Worm (Caenorhabditis elegans) whole organism, early embryonic: ENCODE results near the gene T04F8.7.

Experiments
- F13C5.2 ChIP-seq: sonication (generic microtip); optimal IDR thresholded peaks from 2 replicates; lab custom pipeline; 2017; ENCODE audit warnings: mild to moderate bottlenecking, missing genetic modification characterization, inconsistent platforms, missing compliant biosample characterization
- aly-1 ChIP-seq: sonication (generic microtip); optimal IDR thresholded peaks from 2 replicates; lab custom pipeline; 2016; ENCODE audit warnings: missing genetic modification characterization, missing compliant biosample characterization
- ama-1 ChIP-seq: fragments of 150-350 bp; optimal IDR thresholded peaks from 2 replicates; lab custom pipeline; 2014
- ceh-36 ChIP-seq: sonication (generic microtip); optimal IDR thresholded peaks from 2 replicates; lab custom pipeline; 2016; ENCODE audit warnings: missing genetic modification characterization, inconsistent platforms, missing compliant biosample characterization
- flt-1 ChIP-seq: fragments of 200-800 bp; sonication (Bioruptor generic); IDR thresholded peaks from 2 replicates; pipeline ENCODE4 v1.3.6; 2022; ENCODE audit warnings: missing genetic modification characterization, missing compliant biosample characterization
- hmbx-1 ChIP-seq: sonication (generic microtip); optimal IDR thresholded peaks from 2 replicates; lab custom pipeline; 2016; ENCODE audit warnings: mild to moderate bottlenecking, missing genetic modification characterization, missing compliant biosample characterization
- hmg-4 ChIP-seq: fragments of 200-800 bp; sonication (Bioruptor generic); optimal IDR thresholded peaks from 2 replicates; lab custom pipeline; 2018; ENCODE audit warnings: mild to moderate bottlenecking, missing genetic modification characterization, missing compliant biosample characterization
- hnd-1 ChIP-seq: sonication (generic microtip); optimal IDR thresholded peaks from 2 replicates; lab custom pipeline; 2016; ENCODE audit warnings: missing genetic modification characterization, missing compliant biosample characterization
- pes-1 ChIP-seq: fragments of 200-800 bp; sonication (Bioruptor generic); IDR thresholded peaks from 2 replicates; pipeline ENCODE4 v1.3.6; 2022; ENCODE audit warnings: missing genetic modification reagents, missing genetic modification characterization, missing compliant biosample characterization
- scrt-1 ChIP-seq: fragments of 200-800 bp; sonication (Bioruptor generic); IDR thresholded peaks from 2 replicates; pipeline ENCODE4 v1.3.6; 2022; ENCODE audit warnings: missing genetic modification characterization, missing compliant biosample characterization
- sea-1 ChIP-seq: fragments of 200-800 bp; sonication (Bioruptor generic); conservative IDR thresholded peaks from 2 replicates; pipeline ENCODE4 v1.3.6; 2022; ENCODE audit warnings: missing genetic modification characterization, missing compliant biosample characterization
- tbx-37 ChIP-seq: fragments of 200-800 bp; sonication (Bioruptor generic); conservative IDR thresholded peaks from 2 replicates; pipeline ENCODE4 v1.3.6; 2022; ENCODE audit warnings: missing genetic modification reagents, missing genetic modification characterization, missing compliant biosample characterization

DNA sequence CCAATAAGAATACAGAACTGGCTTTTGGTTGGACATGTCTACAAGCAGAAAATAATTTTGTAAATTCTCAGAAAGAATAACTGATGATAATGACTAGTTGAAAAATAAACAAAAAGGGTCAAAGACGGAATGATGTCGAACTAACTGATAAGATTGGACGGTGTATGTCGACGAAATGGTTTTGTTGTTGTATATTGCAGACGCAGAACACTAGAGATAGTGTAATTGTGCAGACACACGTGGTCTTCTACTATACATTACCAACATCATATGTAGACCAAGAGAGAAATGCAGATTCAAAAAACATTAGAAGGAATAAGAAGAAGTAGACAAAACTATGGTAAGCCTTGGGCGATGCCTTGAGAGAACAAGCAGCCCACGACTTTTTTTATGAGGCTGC lies 47.0 kb upstream of the T04F8.7 start, which contains the start of the genes gst-42 and D1053.2:
- TF ChIP-seq hnd-1 (tag; lab: Kevin White, UChicago): no peak
- no peak for TF ChIP-seq ama-1 (lab: Kevin White, UChicago)
- TF ChIP-seq tbx-37 (GFP tag; lab: Robert Waterston, UW): no peak
- TF ChIP-seq sea-1 (GFP tag; lab: Robert Waterston, UW): no peak
- no peak for TF ChIP-seq F13C5.2 (tag; lab: Kevin White, UChicago)
- TF ChIP-seq aly-1 (tag; lab: Kevin White, UChicago): no peak
- no peak for TF ChIP-seq flt-1 (GFP tag; lab: Robert Waterston, UW)
- TF ChIP-seq scrt-1 (GFP tag; lab: Robert Waterston, UW): no peak
- no peak for TF ChIP-seq ceh-36
- TF ChIP-seq pes-1: no peak
- no peak for TF ChIP-seq hmbx-1 (tag; lab: Kevin White, UChicago)
- TF ChIP-seq hmg-4: no peak
